Fruit fly (Drosophila melanogaster): Measurements from ENCODE around the gene Eaat1.

- TF ChIP-seq CG11617 (GFP tag; optimal IDR thresholded peaks at IDR 0.05) (no peak), CG33017 (tag; optimal IDR thresholded peaks at IDR 0.05) (no peak), cnc (optimal IDR thresholded peaks at IDR 0.05) (no peak), Hr96 (GFP tag; optimal IDR thresholded peaks at IDR 0.05) (no peak), kay (GFP tag; ENCODE audit: borderline replicate concordance) (no peak)
Measured at dm6 chr2L:9333300-9333876, at the start of gene Eaat1.

Data from whole organism, adult.